Fruit fly (Drosophila melanogaster) whole organism, embryonic: ENCODE data around the gene CG17233.

Experiments
- Aef1 ChIP-seq: fragments of 200-800 bp; sonication (Bioruptor generic); IDR thresholded peaks from 3 replicates; pipeline ENCODE4 v1.3.6; 2022; ENCODE audit warnings: missing biosample characterization, missing genetic modification characterization
- B-H2 ChIP-seq: fragments of 200-800 bp; sonication (Bioruptor generic); optimal IDR thresholded peaks from 2 replicates; lab custom pipeline; 2018; ENCODE audit warnings: missing biosample characterization, mild to moderate bottlenecking, missing genetic modification characterization
- CG10321 ChIP-seq: fragments of 200-800 bp; sonication (Bioruptor generic); IDR thresholded peaks from 2 replicates; pipeline ENCODE4 v1.3.6; 2022; ENCODE audit warnings: missing biosample characterization, missing genetic modification characterization
- CG11247 ChIP-seq: fragments of 200-800 bp; sonication (Bioruptor generic); IDR thresholded peaks from 2 replicates; pipeline ENCODE4 v1.3.6; 2022; ENCODE audit warnings: missing biosample characterization, missing genetic modification characterization
- CG11456 ChIP-seq: fragments of 200-800 bp; sonication (Bioruptor generic); IDR thresholded peaks from 3 replicates; pipeline ENCODE4 v1.3.6; 2022; ENCODE audit warnings: missing biosample characterization, missing genetic modification characterization
- CG12236 ChIP-seq: fragments of 200-800 bp; sonication (Bioruptor generic); optimal IDR thresholded peaks from 2 replicates; lab custom pipeline; 2016; ENCODE audit warnings: missing biosample characterization, missing genetic modification characterization
- CG15269 ChIP-seq: fragments of 200-800 bp; sonication (Bioruptor generic); optimal IDR thresholded peaks from 2 replicates; lab custom pipeline; 2018; ENCODE audit warnings: missing biosample characterization, mild to moderate bottlenecking, missing genetic modification characterization, moderate library complexity
- CG15601 ChIP-seq: fragments of 200-800 bp; sonication (Bioruptor generic); optimal IDR thresholded peaks from 3 replicates; lab custom pipeline; 2019; ENCODE audit warnings: missing biosample characterization, mild to moderate bottlenecking, missing genetic modification characterization, moderate library complexity
- CG16813 ChIP-seq: fragments of 200-800 bp; sonication (Bioruptor generic); IDR thresholded peaks from 3 replicates; pipeline ENCODE4 v1.3.6; 2022; ENCODE audit warnings: missing biosample characterization, missing genetic modification characterization; ENCODE audit not compliant: partially characterized antibody
- CG17328 ChIP-seq: fragments of 200-800 bp; sonication (Bioruptor generic); IDR thresholded peaks from 2 replicates; pipeline ENCODE4 v1.3.6; 2022; ENCODE audit warnings: missing biosample characterization, missing genetic modification characterization
- CG31365 ChIP-seq: fragments of 200-800 bp; sonication (Bioruptor generic); optimal IDR thresholded peaks from 2 replicates; lab custom pipeline; 2018; ENCODE audit warnings: missing biosample characterization, mild to moderate bottlenecking, missing genetic modification characterization
- CG32772 ChIP-seq: fragments of 200-800 bp; sonication (Bioruptor generic); IDR thresholded peaks from 2 replicates; pipeline ENCODE4 v1.3.6; 2022; ENCODE audit warnings: missing biosample characterization, missing genetic modification characterization
- CG3407 ChIP-seq: fragments of 200-800 bp; sonication (Bioruptor generic); optimal IDR thresholded peaks from 2 replicates; lab custom pipeline; 2018; ENCODE audit warnings: missing biosample characterization, mild to moderate bottlenecking, missing genetic modification characterization
- CG3726 ChIP-seq: fragments of 200-800 bp; sonication (Bioruptor generic); IDR thresholded peaks from 3 replicates; pipeline ENCODE4, ENCODE4 v1.3.6; 2022; ENCODE audit warnings: missing biosample characterization, missing genetic modification characterization
- CG3838 ChIP-seq: fragments of 200-800 bp; sonication (Bioruptor generic); optimal IDR thresholded peaks from 3 replicates; lab custom pipeline; 2016; ENCODE audit warnings: missing biosample characterization, missing genetic modification characterization
- CG4424 ChIP-seq: fragments of 200-800 bp; sonication (Bioruptor generic); optimal IDR thresholded peaks from 3 replicates; lab custom pipeline; 2016; ENCODE audit warnings: missing biosample characterization, missing genetic modification characterization
- CG5245 ChIP-seq: fragments of 200-800 bp; sonication (Bioruptor generic); optimal IDR thresholded peaks from 3 replicates; lab custom pipeline; 2016; ENCODE audit warnings: missing biosample characterization, missing genetic modification characterization
- CG5953 ChIP-seq: fragments of 200-800 bp; sonication (Bioruptor generic); IDR thresholded peaks from 2 replicates; pipeline ENCODE4 v1.3.6; 2022; ENCODE audit warnings: missing biosample characterization, missing genetic modification characterization
- CG6854 ChIP-seq: fragments of 200-800 bp; sonication (Bioruptor generic); optimal IDR thresholded peaks from 3 replicates; lab custom pipeline; 2017; ENCODE audit warnings: missing biosample characterization, mild to moderate bottlenecking, missing genetic modification characterization
- CG7357 ChIP-seq: fragments of 200-800 bp; sonication (Bioruptor generic); IDR thresholded peaks from 3 replicates; pipeline ENCODE4 v1.3.6; 2022; ENCODE audit warnings: missing biosample characterization, missing genetic modification characterization
- CG7745 ChIP-seq: fragments of 200-800 bp; sonication (Bioruptor generic); optimal IDR thresholded peaks from 2 replicates; lab custom pipeline; 2018; ENCODE audit warnings: missing biosample characterization, mild to moderate bottlenecking, missing genetic modification characterization, moderate library complexity
- CG7839 ChIP-seq: fragments of 200-800 bp; sonication (Bioruptor generic); optimal IDR thresholded peaks from 3 replicates; lab custom pipeline; 2018; ENCODE audit warnings: missing biosample characterization, mild to moderate bottlenecking, missing genetic modification characterization, moderate library complexity
- CG8478 ChIP-seq: fragments of >200 bp; optimal IDR thresholded peaks from 2 replicates; lab custom pipeline; 2018
- CkIIα-i1 ChIP-seq: fragments of 200-800 bp; sonication (Bioruptor generic); IDR thresholded peaks from 2 replicates; pipeline ENCODE4 v1.3.6; 2022; ENCODE audit warnings: missing biosample characterization, missing genetic modification characterization
- Elba2 ChIP-seq: fragments of 200-800 bp; sonication (Bioruptor generic); optimal IDR thresholded peaks from 3 replicates; lab custom pipeline; 2016; ENCODE audit warnings: missing biosample characterization, missing genetic modification characterization
- Ets65A ChIP-seq: fragments of 200-800 bp; sonication (Bioruptor generic); peaks from one replicate; lab custom pipeline; 2016; ENCODE audit warnings: missing biosample characterization, missing genetic modification characterization
- Fer1 ChIP-seq: fragments of 200-800 bp; sonication (Bioruptor generic); optimal IDR thresholded peaks from 2 replicates; lab custom pipeline; 2017; ENCODE audit warnings: missing biosample characterization, mild to moderate bottlenecking, missing genetic modification characterization
- Lim3 ChIP-seq: fragments of 200-800 bp; sonication (Bioruptor generic); IDR thresholded peaks from 2 replicates; pipeline ENCODE4 v1.3.6; 2022; ENCODE audit warnings: missing biosample characterization, missing genetic modification characterization
- PHDP ChIP-seq: fragments of 200-800 bp; sonication (Bioruptor generic); optimal IDR thresholded peaks from 3 replicates; lab custom pipeline; 2018; ENCODE audit warnings: missing biosample characterization, mild to moderate bottlenecking, missing genetic modification characterization, moderate library complexity
- Sin3A ChIP-seq: fragments of >200 bp; optimal IDR thresholded peaks from 2 replicates; lab custom pipeline; 2018
- Xrp1 ChIP-seq: fragments of 200-800 bp; sonication (Bioruptor generic); IDR thresholded peaks from 2 replicates; pipeline ENCODE4 v1.3.6; 2022; ENCODE audit warnings: missing biosample characterization, missing genetic modification characterization
- ac ChIP-seq: fragments of 200-800 bp; sonication (Bioruptor generic); optimal IDR thresholded peaks from 3 replicates; lab custom pipeline; 2017; ENCODE audit warnings: missing biosample characterization, mild to moderate bottlenecking, missing genetic modification characterization
- bab2 ChIP-seq: fragments of 200-800 bp; sonication (Bioruptor generic); optimal IDR thresholded peaks from 2 replicates; lab custom pipeline; 2016; ENCODE audit warnings: missing biosample characterization, missing genetic modification characterization
- chif ChIP-seq, 2 experiments: fragments of 200-800 bp; sonication (Bioruptor generic); optimal IDR thresholded peaks; 3 replicates each; lab custom pipeline; 2016; ENCODE audit warnings: missing biosample characterization in 2 of 2, missing genetic modification characterization in 2 of 2
- chinmo ChIP-seq: fragments of 200-800 bp; sonication (Bioruptor generic); IDR thresholded peaks from 4 replicates; pipeline ENCODE4 v1.3.6; 2022; ENCODE audit warnings: missing biosample characterization, missing genetic modification characterization; ENCODE audit not compliant: partially characterized antibody
- chn ChIP-seq: fragments of 200-800 bp; sonication (Bioruptor generic); optimal IDR thresholded peaks from 2 replicates; lab custom pipeline; 2016; ENCODE audit warnings: missing biosample characterization, missing genetic modification characterization
- crc ChIP-seq: fragments of 200-800 bp; sonication (Bioruptor generic); optimal IDR thresholded peaks from 2 replicates; lab custom pipeline; 2016; ENCODE audit warnings: missing biosample characterization, missing genetic modification characterization
- dpn ChIP-seq, 2 experiments: fragments of 200-800 bp; sonication (Bioruptor generic); optimal IDR thresholded peaks; 3 replicates each; lab custom pipeline; 2016; ENCODE audit warnings: missing biosample characterization in 2 of 2, missing genetic modification characterization in 2 of 2
- eyg ChIP-seq: fragments of 200-800 bp; sonication (Bioruptor generic); optimal IDR thresholded peaks from 3 replicates; lab custom pipeline; 2016; ENCODE audit warnings: missing biosample characterization, missing genetic modification characterization
- fru ChIP-seq: fragments of >200 bp; optimal IDR thresholded peaks from 2 replicates; lab custom pipeline; 2017
- hb ChIP-seq: fragments of 200-800 bp; sonication (Bioruptor generic); IDR thresholded peaks from 3 replicates; pipeline ENCODE4 v1.3.6; 2022; ENCODE audit warnings: missing biosample characterization, missing genetic modification characterization; ENCODE audit not compliant: partially characterized antibody
- her ChIP-seq: fragments of 200-800 bp; sonication (Bioruptor generic); optimal IDR thresholded peaks from 2 replicates; lab custom pipeline; 2016; ENCODE audit warnings: missing biosample characterization, missing genetic modification characterization
- lilli ChIP-seq: fragments of 200-800 bp; sonication (Bioruptor generic); optimal IDR thresholded peaks from 3 replicates; lab custom pipeline; 2016; ENCODE audit warnings: missing biosample characterization, missing genetic modification characterization
- mld ChIP-seq: fragments of 200-800 bp; sonication (Bioruptor generic); IDR thresholded peaks from 3 replicates; pipeline ENCODE4 v1.3.6; 2022; ENCODE audit warnings: missing biosample characterization, missing genetic modification characterization; ENCODE audit not compliant: partially characterized antibody
- nmo ChIP-seq: fragments of 200-800 bp; sonication (Bioruptor generic); optimal IDR thresholded peaks from 2 replicates; lab custom pipeline; 2018; ENCODE audit warnings: missing biosample characterization, mild to moderate bottlenecking, missing genetic modification characterization, moderate library complexity
- pfk ChIP-seq: fragments of 200-800 bp; sonication (Bioruptor generic); optimal IDR thresholded peaks from 2 replicates; lab custom pipeline; 2018; ENCODE audit warnings: missing biosample characterization, mild to moderate bottlenecking, missing genetic modification characterization, moderate library complexity
- prd ChIP-seq, 3 experiments: fragments of >200 bp in 2 of 3; fragments of 200-800 bp in 1 of 3; sonication (Bioruptor generic) in 1 of 3; optimal IDR thresholded peaks in 2 of 3; IDR thresholded peaks in 1 of 3; 2 replicates in 2 of 3; 3 replicates in 1 of 3; pipeline versions ENCODE4 v1.3.6 to Lab custom; 2017 to 2022; ENCODE audit warnings: missing biosample characterization in 1 of 3, missing genetic modification characterization in 1 of 3
- rib ChIP-seq: fragments of 200-800 bp; sonication (Bioruptor generic); IDR thresholded peaks from 2 replicates; pipeline ENCODE4 v1.3.6; 2022; ENCODE audit warnings: missing biosample characterization, missing genetic modification characterization
- so ChIP-seq: fragments of 200-800 bp; sonication (Bioruptor generic); IDR thresholded peaks from 3 replicates; pipeline ENCODE4 v1.3.6; 2022; ENCODE audit warnings: missing biosample characterization, missing genetic modification characterization
- sqz ChIP-seq: fragments of 200-800 bp; sonication (Bioruptor generic); optimal IDR thresholded peaks from 3 replicates; lab custom pipeline; 2018; ENCODE audit warnings: missing biosample characterization, mild to moderate bottlenecking, missing genetic modification characterization
- tup ChIP-seq: fragments of 200-800 bp; sonication (Bioruptor generic); optimal IDR thresholded peaks from 2 replicates; lab custom pipeline; 2016; ENCODE audit warnings: missing biosample characterization, mild to moderate bottlenecking, missing genetic modification characterization, moderate library complexity
- vnd ChIP-seq: fragments of 200-800 bp; sonication (Bioruptor generic); IDR thresholded peaks from 3 replicates; pipeline ENCODE4 v1.3.6; 2022; ENCODE audit warnings: missing biosample characterization, missing genetic modification characterization; ENCODE audit not compliant: partially characterized antibody

CG17233 gene

dm6 chr3L:20194731-20195130 lies 47.0 kb downstream of the CG17233 start (continued):
- TF ChIP-seq CG5953 (GFP tag; lab: Robert Waterston, UW) (no peak), CG7357 (GFP tag; lab: Robert Waterston, UW) (no peak), PHDP (tag; lab: Kevin White, UChicago) (peak; percentile 35), CG10321 (GFP tag; lab: Robert Waterston, UW) (no peak), CG15269 (peak; percentile 68), CG31365 (tag; lab: Kevin White, UChicago) (no peak), CG16813 (GFP tag; lab: Robert Waterston, UW) (no peak), mld (GFP tag; lab: Robert Waterston, UW) (no peak), CG4424 (GFP tag; lab: Kevin White, UChicago) (peak; percentile 29), lilli (peak; percentile 48), so (GFP tag; lab: Robert Waterston, UW) (peak; percentile 70; the same call in 1 of the 3 replicates), chif (GFP tag; optimal IDR thresholded peaks at IDR 0.05; lab: Kevin White, UChicago) (peak; percentile 13 to 16), CG5245 (GFP tag; lab: Kevin White, UChicago) (peak; percentile 29), chinmo (GFP tag; lab: Robert Waterston, UW) (0 out of 4 replicates have a peak, but pooled peaks have one; percentile 35), Lim3 (GFP tag; lab: Robert Waterston, UW) (no peak), Fer1 (GFP tag; lab: Kevin White, UChicago) (peak; percentile 47), CG15601 (tag; lab: Kevin White, UChicago) (no peak), CG3407 (no peak), CG12236 (GFP tag; lab: Kevin White, UChicago) (no peak), CG3726 (GFP tag; lab: Robert Waterston, UW) (no peak), sqz (GFP tag; lab: Kevin White, UChicago) (no peak), nmo (GFP tag; lab: Kevin White, UChicago) (peak; percentile 40), CkIIα-i1 (GFP tag; lab: Robert Waterston, UW) (no peak), pfk (GFP tag; lab: Kevin White, UChicago) (no peak), eyg (GFP tag; lab: Kevin White, UChicago) (no peak), CG11456 (no peak), Ets65A (GFP tag; lab: Kevin White, UChicago) (peak; percentile 50), tup (no peak), CG3838 (GFP tag; lab: Kevin White, UChicago) (no peak), vnd (no peak), prd (optimal IDR thresholded peaks at IDR 0.05; lab: Kevin White, UChicago) (no peak), prd (GFP tag; IDR thresholded peaks at IDR 0.05; lab: Robert Waterston, UW) (peak; percentile 75), CG7745 (no peak), crc (GFP tag; lab: Kevin White, UChicago) (no peak), CG7839 (tag; lab: Kevin White, UChicago) (peak; percentile 55), rib (GFP tag; lab: Robert Waterston, UW) (no peak), Elba2 (no peak), CG32772 (GFP tag; lab: Robert Waterston, UW) (peak; percentile 55), CG17328 (GFP tag; lab: Robert Waterston, UW) (peak; percentile 22; the same call in 1 of the 2 replicates), Xrp1 (GFP tag; lab: Robert Waterston, UW) (peak; percentile 55; the same call in 1 of the 2 replicates), Sin3A (no peak), fru (no peak), CG8478 (lab: Kevin White, UChicago) (no peak), her (no peak), CG11247 (GFP tag; lab: Robert Waterston, UW) (no peak), ac (GFP tag; lab: Kevin White, UChicago) (no peak), hb (GFP tag; lab: Robert Waterston, UW) (no peak), B-H2 (GFP tag; lab: Kevin White, UChicago) (no peak), bab2 (GFP tag; lab: Kevin White, UChicago) (peak; percentile 42), Aef1 (GFP tag; lab: Robert Waterston, UW) (peak; percentile 14; the same call in 1 of the 3 replicates), CG6854 (GFP tag; lab: Kevin White, UChicago) (no peak), chn (GFP tag; lab: Kevin White, UChicago) (peak; percentile 33), dpn (GFP tag; optimal IDR thresholded peaks at IDR 0.05; lab: Kevin White, UChicago) (peak; percentile 38 to 50)
